Fruit fly (Drosophila melanogaster) S2 (cell line): ENCODE measurements around the gene blp.

Experiments
- CG8478 ChIP-seq: fragments of >200 bp; optimal IDR thresholded peaks from 2 replicates; lab custom pipeline; 2018
- CTCF ChIP-seq, 2 experiments: fragments of >200 bp; optimal IDR thresholded peaks; 2 replicates each; lab custom pipeline; 2018

DNA sequence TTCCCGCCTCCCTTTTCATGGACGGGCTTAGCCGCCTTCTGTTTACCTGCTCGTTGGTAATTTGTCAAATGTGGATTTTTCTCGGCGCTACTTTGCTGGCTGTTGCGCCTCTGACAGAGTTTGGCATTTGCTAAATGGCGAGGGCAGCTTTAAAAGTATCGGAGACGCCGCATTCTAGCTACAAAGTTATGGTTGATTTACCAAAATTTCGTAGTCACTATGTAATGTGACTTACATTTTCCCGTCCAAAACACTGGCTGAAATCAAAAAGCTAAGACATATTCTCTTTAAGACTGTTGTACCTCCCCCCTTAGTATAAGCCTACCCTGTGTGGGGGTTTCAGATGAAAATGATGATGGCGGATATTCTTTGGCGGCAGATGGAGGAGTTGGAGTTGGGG, 14.0 kb downstream of the blp start:
- TF ChIP-seq CTCF (optimal IDR thresholded peaks at IDR 0.05; lab: Kevin White, UChicago), result no peak
- no peak for TF ChIP-seq CG8478 (lab: Kevin White, UChicago)
